Worm (Caenorhabditis elegans) whole organism, young adult: ENCODE measurements around the gene enu-3.2.

ENCODE experiments used
- B0019.2 ChIP-seq: fragments of 200-800 bp; sonication (Bioruptor generic); conservative IDR thresholded peaks from 2 replicates; pipeline ENCODE4 v1.3.6; 2022; ENCODE audit warnings: missing genetic modification reagents, missing genetic modification characterization, missing compliant biosample characterization
- B0336.3 ChIP-seq: fragments of 200-800 bp; sonication (Bioruptor generic); IDR thresholded peaks from 2 replicates; pipeline ENCODE4 v1.3.6; 2022; ENCODE audit warnings: missing genetic modification characterization, missing compliant biosample characterization
- C06A6.2 ChIP-seq: fragments of 200-800 bp; sonication (Bioruptor generic); conservative IDR thresholded peaks from 2 replicates; pipeline ENCODE4 v1.3.6; 2022; ENCODE audit warnings: missing genetic modification characterization, missing compliant biosample characterization
- D2030.7 ChIP-seq: fragments of 200-800 bp; sonication (Bioruptor generic); IDR thresholded peaks from 2 replicates; pipeline ENCODE4 v1.3.6; 2022; ENCODE audit warnings: missing genetic modification reagents, missing genetic modification characterization, missing compliant biosample characterization
- F49E8.2 ChIP-seq: sonication (generic microtip); optimal IDR thresholded peaks from 3 replicates; lab custom pipeline; 2017; ENCODE audit warnings: missing genetic modification characterization, mild to moderate bottlenecking, missing compliant biosample characterization, antibody characterized with exemption, moderate library complexity; ENCODE audit not compliant: insufficient read depth
- F52B5.7 ChIP-seq: sonication (generic microtip); optimal IDR thresholded peaks from 2 replicates; lab custom pipeline; 2016; ENCODE audit warnings: mild to moderate bottlenecking, missing genetic modification characterization, missing compliant biosample characterization
- K12H6.12 ChIP-seq: fragments of 200-800 bp; sonication (Bioruptor generic); optimal IDR thresholded peaks from 2 replicates; lab custom pipeline; 2018; ENCODE audit warnings: mild to moderate bottlenecking, missing genetic modification characterization, missing compliant biosample characterization
- Y67H2A.10 ChIP-seq: fragments of 200-800 bp; sonication (Bioruptor generic); conservative IDR thresholded peaks from 2 replicates; pipeline ENCODE4 v1.3.6; 2022; ENCODE audit warnings: missing genetic modification reagents, missing genetic modification characterization, missing compliant biosample characterization
- Y95B8A.8 ChIP-seq: fragments of 200-800 bp; sonication (Bioruptor generic); IDR thresholded peaks from 2 replicates; pipeline ENCODE4 v1.3.6; 2022; ENCODE audit warnings: missing genetic modification reagents, missing genetic modification characterization, missing compliant biosample characterization
- ZK185.1 ChIP-seq: sonication (generic microtip); optimal IDR thresholded peaks from 2 replicates; lab custom pipeline; 2016; ENCODE audit warnings: mild to moderate bottlenecking, missing genetic modification characterization, missing compliant biosample characterization; ENCODE audit not compliant: poor library complexity, severe bottlenecking
- aptf-3 ChIP-seq: fragments of 200-800 bp; sonication (Bioruptor generic); IDR thresholded peaks from 2 replicates; pipeline ENCODE4 v1.3.6; 2022; ENCODE audit warnings: missing genetic modification characterization, missing compliant biosample characterization
- attf-3 ChIP-seq: fragments of 200-800 bp; sonication (Bioruptor generic); conservative IDR thresholded peaks from 2 replicates; pipeline ENCODE4 v1.3.6; 2022; ENCODE audit warnings: missing genetic modification reagents, missing genetic modification characterization, missing compliant biosample characterization
- ccch-3 ChIP-seq: fragments of 200-800 bp; sonication (Bioruptor generic); optimal IDR thresholded peaks from 2 replicates; lab custom pipeline; 2018; ENCODE audit warnings: mild to moderate bottlenecking, missing genetic modification characterization, missing compliant biosample characterization
- cebp-1 ChIP-seq, 2 experiments: fragments of 200-800 bp in 1 of 2; sonication (Bioruptor generic) in 1 of 2; sonication (generic microtip) in 1 of 2; IDR thresholded peaks in 1 of 2; optimal IDR thresholded peaks in 1 of 2; 2 replicates each; pipeline versions ENCODE4 v1.3.6 to Lab custom; 2017 to 2022; ENCODE audit warnings: missing compliant biosample characterization in 2 of 2, missing genetic modification characterization in 2 of 2, mild to moderate bottlenecking in 1 of 2, missing genetic modification reagents in 1 of 2, moderate library complexity in 1 of 2
- ceh-27 ChIP-seq: fragments of 200-800 bp; sonication (Bioruptor generic); optimal IDR thresholded peaks from 2 replicates; lab custom pipeline; 2018; ENCODE audit warnings: mild to moderate bottlenecking, missing genetic modification characterization, moderate library complexity, missing compliant biosample characterization
- ceh-58 ChIP-seq: fragments of 200-800 bp; sonication (Bioruptor generic); IDR thresholded peaks from 2 replicates; pipeline ENCODE4 v1.3.6; 2022; ENCODE audit warnings: missing genetic modification characterization, missing compliant biosample characterization
- dox-1 ChIP-seq: fragments of 200-800 bp; sonication (Bioruptor generic); IDR thresholded peaks from 2 replicates; pipeline ENCODE4 v1.3.6; 2022; ENCODE audit warnings: missing genetic modification reagents, missing genetic modification characterization, missing compliant biosample characterization
- egl-44 ChIP-seq: fragments of 200-800 bp; sonication (Bioruptor generic); IDR thresholded peaks from 2 replicates; pipeline ENCODE4 v1.3.6; 2022; ENCODE audit warnings: missing genetic modification reagents, missing genetic modification characterization, missing compliant biosample characterization
- him-1 ChIP-seq: sonication (generic microtip); optimal IDR thresholded peaks from 2 replicates; lab custom pipeline; 2016; ENCODE audit warnings: missing genotype, missing genetic modification reagents, missing genetic modification characterization, missing compliant biosample characterization
- hmg-1.2 ChIP-seq: fragments of 200-800 bp; sonication (Bioruptor generic); IDR thresholded peaks from 2 replicates; pipeline ENCODE4 v1.3.6; 2022; ENCODE audit warnings: missing genetic modification reagents, missing genetic modification characterization, missing compliant biosample characterization
- hsf-1 ChIP-seq: fragments of 200-800 bp; sonication (Bioruptor generic); IDR thresholded peaks from 2 replicates; pipeline ENCODE4 v1.3.6; 2022; ENCODE audit warnings: missing genetic modification reagents, missing genetic modification characterization, missing compliant biosample characterization
- lin-35 ChIP-seq, 3 experiments: fragments of 150-350 bp in 2 of 3; sonication (generic microtip) in 1 of 3; optimal IDR thresholded peaks; 2 replicates each; lab custom pipeline; 2014 to 2018; ENCODE audit warnings: missing biosample characterization in 3 of 3, missing genetic modification characterization in 3 of 3, missing genetic modification reagents in 3 of 3
- lin-40 ChIP-seq: sonication (generic microtip); optimal IDR thresholded peaks from 2 replicates; lab custom pipeline; 2016; ENCODE audit warnings: missing genetic modification characterization, mild to moderate bottlenecking, missing compliant biosample characterization, missing genotype, missing genetic modification reagents
- lin-54 ChIP-seq: fragments of 200-800 bp; sonication (Bioruptor generic); optimal IDR thresholded peaks from 2 replicates; lab custom pipeline; 2018; ENCODE audit warnings: mild to moderate bottlenecking, missing genetic modification characterization, missing compliant biosample characterization
- lsl-1 ChIP-seq: fragments of 200-800 bp; sonication (Bioruptor generic); optimal IDR thresholded peaks from 2 replicates; lab custom pipeline; 2018; ENCODE audit warnings: mild to moderate bottlenecking, missing genetic modification characterization, moderate library complexity, missing compliant biosample characterization
- madf-10 ChIP-seq: sonication (generic microtip); optimal IDR thresholded peaks from 2 replicates; lab custom pipeline; 2016; ENCODE audit warnings: mild to moderate bottlenecking, missing genetic modification characterization, missing compliant biosample characterization
- madf-3 ChIP-seq: fragments of 200-800 bp; sonication (Bioruptor generic); IDR thresholded peaks from 2 replicates; pipeline ENCODE4 v1.3.6; 2022; ENCODE audit warnings: missing genetic modification reagents, missing genetic modification characterization, missing compliant biosample characterization
- mcd-1 ChIP-seq: fragments of 200-800 bp; sonication (Bioruptor generic); IDR thresholded peaks from 2 replicates; pipeline ENCODE4 v1.3.6; 2022; ENCODE audit warnings: missing genetic modification reagents, missing genetic modification characterization, missing compliant biosample characterization
- nfyb-1 ChIP-seq: fragments of 200-800 bp; sonication (Bioruptor generic); IDR thresholded peaks from 2 replicates; pipeline ENCODE4 v1.3.6; 2022; ENCODE audit warnings: missing genetic modification reagents, missing genetic modification characterization, missing compliant biosample characterization
- nhr-80 ChIP-seq: sonication (generic microtip); optimal IDR thresholded peaks from 2 replicates; lab custom pipeline; 2016; ENCODE audit warnings: missing genetic modification characterization, missing compliant biosample characterization
- pbrm-1 ChIP-seq: fragments of 200-800 bp; sonication (Bioruptor generic); IDR thresholded peaks from 2 replicates; pipeline ENCODE4 v1.3.6; 2022; ENCODE audit warnings: missing genetic modification reagents, missing genetic modification characterization, missing compliant biosample characterization
- pha-4 ChIP-seq: fragments of 150-350 bp; sonication (generic microtip); optimal IDR thresholded peaks from 2 replicates; lab custom pipeline; 2014; ENCODE audit warnings: missing biosample characterization, missing genetic modification reagents, missing genetic modification characterization
- rcor-1 ChIP-seq: fragments of 200-800 bp; sonication (Bioruptor generic); IDR thresholded peaks from 2 replicates; pipeline ENCODE4 v1.3.6; 2022; ENCODE audit warnings: missing genetic modification reagents, missing genetic modification characterization, missing compliant biosample characterization
- sea-2 ChIP-seq: fragments of 200-800 bp; sonication (Bioruptor generic); IDR thresholded peaks from 2 replicates; pipeline ENCODE4 v1.3.6; 2022; ENCODE audit warnings: missing genetic modification characterization, missing compliant biosample characterization
- snpc-1.1 ChIP-seq: sonication (generic microtip); optimal IDR thresholded peaks from 2 replicates; lab custom pipeline; 2017; ENCODE audit warnings: missing genetic modification characterization, mild to moderate bottlenecking, missing compliant biosample characterization, antibody characterized with exemption, moderate library complexity, missing genotype, missing genetic modification reagents; ENCODE audit not compliant: insufficient read depth
- snpc-4 ChIP-seq, 5 experiments: fragments of 150-350 bp in 1 of 5; sonication (generic microtip) in 4 of 5; optimal IDR thresholded peaks; 2 replicates each; lab custom pipeline; 2014 to 2018; ENCODE audit warnings: missing genetic modification characterization in 5 of 5, missing biosample characterization in 3 of 5, antibody characterized with exemption in 2 of 5, mild to moderate bottlenecking in 2 of 5, missing compliant biosample characterization in 2 of 5, missing genotype in 2 of 5, moderate library complexity in 2 of 5, missing genetic modification reagents in 1 of 5
- somi-1 ChIP-seq: fragments of 200-800 bp; sonication (Bioruptor generic); optimal IDR thresholded peaks from 2 replicates; lab custom pipeline; 2018; ENCODE audit warnings: mild to moderate bottlenecking, missing genetic modification characterization, missing compliant biosample characterization
- sptf-2 ChIP-seq: fragments of 200-800 bp; sonication (Bioruptor generic); optimal IDR thresholded peaks from 2 replicates; lab custom pipeline; 2018; ENCODE audit warnings: mild to moderate bottlenecking, missing genetic modification characterization, missing compliant biosample characterization
- tlf-1 ChIP-seq: fragments of 200-800 bp; sonication (Bioruptor generic); optimal IDR thresholded peaks from 2 replicates; lab custom pipeline; 2018; ENCODE audit warnings: mild to moderate bottlenecking, missing genetic modification characterization, missing compliant biosample characterization
- unc-130 ChIP-seq: sonication (generic microtip); optimal IDR thresholded peaks from 2 replicates; lab custom pipeline; 2016; ENCODE audit warnings: missing genetic modification reagents, missing genetic modification characterization, missing compliant biosample characterization
- unc-62 ChIP-seq: fragments of 150-350 bp; optimal IDR thresholded peaks from 2 replicates; lab custom pipeline; 2014; ENCODE audit warnings: missing biosample characterization, missing genetic modification reagents, missing genetic modification characterization
- zfh-2 ChIP-seq: fragments of 200-800 bp; sonication (Bioruptor generic); conservative IDR thresholded peaks from 2 replicates; pipeline ENCODE4 v1.3.6; 2022; ENCODE audit warnings: missing genetic modification reagents, missing genetic modification characterization, missing compliant biosample characterization
- ztf-26 ChIP-seq: sonication (generic microtip); optimal IDR thresholded peaks from 2 replicates; lab custom pipeline; 2017; ENCODE audit warnings: missing genetic modification characterization, missing compliant biosample characterization
- ztf-28 ChIP-seq: fragments of 200-800 bp; sonication (Bioruptor generic); IDR thresholded peaks from 2 replicates; pipeline ENCODE4 v1.3.6; 2022; ENCODE audit warnings: missing genetic modification reagents, missing genetic modification characterization, missing compliant biosample characterization
- ztf-6 ChIP-seq: fragments of 200-800 bp; sonication (Bioruptor generic); IDR thresholded peaks from 2 replicates; pipeline ENCODE4 v1.3.6; 2022; ENCODE audit warnings: missing genetic modification reagents, missing genetic modification characterization, missing compliant biosample characterization

Gene enu-3.2

ce11 chrIII:4754001-4754561 is 31.0 kb downstream of the enu-3.2 start, which contains the start of the genes rps-0 and rbg-3 (continued):
- 0 out of 2 replicates have a peak, but pooled peaks have one; percentile 30 for TF ChIP-seq Y95B8A.8 (GFP tag; lab: Robert Waterston, UW)
- TF ChIP-seq rcor-1 (GFP tag; lab: Robert Waterston, UW), result peak; percentile 80
- TF ChIP-seq ceh-58 (GFP tag; lab: Robert Waterston, UW), result no peak
- no peak for TF ChIP-seq ccch-3 (GFP tag; lab: Kevin White, UChicago)
- TF ChIP-seq pbrm-1 (GFP tag; lab: Robert Waterston, UW), result peak; percentile 77
- peak; percentile 24 for TF ChIP-seq somi-1 (GFP tag; lab: Kevin White, UChicago)
- no peak; the same call in 1 of the 2 replicates for TF ChIP-seq C06A6.2
- TF ChIP-seq lsl-1 (GFP tag; lab: Kevin White, UChicago), result peak; percentile 68
- no peak for TF ChIP-seq unc-62 (GFP tag; lab: Kevin White, UChicago)
- TF ChIP-seq sea-2 (GFP tag; lab: Robert Waterston, UW), result no peak
- TF ChIP-seq Y67H2A.10 (GFP tag; lab: Robert Waterston, UW), result peak; percentile 57; the same call in 1 of the 2 replicates
- peak; percentile 84 for TF ChIP-seq pha-4 (tag; lab: Kevin White, UChicago)
- peak; percentile 13 for TF ChIP-seq snpc-1.1 (tag; lab: Kevin White, UChicago)
- peak; percentile 77 for TF ChIP-seq madf-10 (tag; lab: Kevin White, UChicago)
- no peak for TF ChIP-seq zfh-2 (GFP tag; lab: Robert Waterston, UW)
- peak; percentile 20 for TF ChIP-seq ztf-26 (tag; lab: Kevin White, UChicago)
- TF ChIP-seq F52B5.7, result no peak
- no peak for TF ChIP-seq snpc-4 (GFP tag; optimal IDR thresholded peaks at IDR 0.05; lab: Kevin White, UChicago)
- TF ChIP-seq snpc-4 (tag; optimal IDR thresholded peaks at IDR 0.05; lab: Kevin White, UChicago), result peak in 3 of 4 experiments; percentile 53 to 74 (median 61)
- TF ChIP-seq ceh-27 (GFP tag; lab: Kevin White, UChicago), result peak; percentile 74
- peak; percentile 40 for TF ChIP-seq him-1 (tag; lab: Kevin White, UChicago)
- peak; percentile 86 for TF ChIP-seq nfyb-1 (GFP tag; lab: Robert Waterston, UW)
- peak; percentile 87 for TF ChIP-seq dox-1 (GFP tag; lab: Robert Waterston, UW)
- no peak for TF ChIP-seq ztf-6
- TF ChIP-seq unc-130, result peak; percentile 44
- TF ChIP-seq lin-35 (GFP tag; optimal IDR thresholded peaks at IDR 0.05; lab: Kevin White, UChicago), result peak in 2 of 3 experiments; percentile 64 to 92
- peak; percentile 49 for TF ChIP-seq K12H6.12 (tag; lab: Kevin White, UChicago)
- peak; percentile 37 for TF ChIP-seq nhr-80 (tag; lab: Kevin White, UChicago)
- peak; percentile 48; the same call in 1 of the 2 replicates for TF ChIP-seq attf-3 (GFP tag; lab: Robert Waterston, UW)
- TF ChIP-seq ZK185.1 (tag; lab: Kevin White, UChicago), result peak; percentile 86
- peak; percentile 88 for TF ChIP-seq tlf-1 (GFP tag; lab: Kevin White, UChicago)
- TF ChIP-seq B0336.3 (GFP tag; lab: Robert Waterston, UW), result 0 out of 2 replicates have a peak, but pooled peaks have one; percentile 35
- no peak for TF ChIP-seq sptf-2 (GFP tag; lab: Kevin White, UChicago)
- TF ChIP-seq hsf-1, result peak; percentile 56; the same call in 1 of the 2 replicates
- peak; percentile 89 for TF ChIP-seq lin-54
- TF ChIP-seq egl-44 (GFP tag; lab: Robert Waterston, UW), result no peak
- TF ChIP-seq cebp-1 (GFP tag; IDR thresholded peaks at IDR 0.05; lab: Robert Waterston, UW), result no peak
- peak; percentile 80 for TF ChIP-seq cebp-1 (tag; optimal IDR thresholded peaks at IDR 0.05; lab: Kevin White, UChicago)
- TF ChIP-seq B0019.2 (GFP tag; lab: Robert Waterston, UW), result peak; percentile 74; the same call in 1 of the 2 replicates
- TF ChIP-seq mcd-1 (GFP tag; lab: Robert Waterston, UW), result peak; percentile 83
- peak; percentile 85 for TF ChIP-seq lin-40 (tag; lab: Kevin White, UChicago)
- TF ChIP-seq hmg-1.2 (GFP tag; lab: Robert Waterston, UW), result peak; percentile 89
- TF ChIP-seq ztf-28 (GFP tag; lab: Robert Waterston, UW), result 0 out of 2 replicates have a peak, but pooled peaks have one; percentile 30
- TF ChIP-seq D2030.7, result peak; percentile 79
- TF ChIP-seq F49E8.2, result peak; percentile 74
- no peak for TF ChIP-seq aptf-3
- 0 out of 2 replicates have a peak, but pooled peaks have one; percentile 36 for TF ChIP-seq madf-3
